Worm (Caenorhabditis elegans) whole organism, young adult: ENCODE measurements around the gene ugt-19.
A peak's percentile ranks its signal among the peaks of the same experiment; 100 is the strongest.

Experiments
- B0336.3 ChIP-seq: fragments of 200-800 bp; sonication (Bioruptor generic); IDR thresholded peaks from 2 replicates; pipeline ENCODE4 v1.3.6; 2022; ENCODE audit warnings: missing genetic modification characterization, missing compliant biosample characterization
- D2030.7 ChIP-seq: fragments of 200-800 bp; sonication (Bioruptor generic); IDR thresholded peaks from 2 replicates; pipeline ENCODE4 v1.3.6; 2022; ENCODE audit warnings: missing genetic modification reagents, missing genetic modification characterization, missing compliant biosample characterization
- F23B12.7 ChIP-seq: sonication (generic microtip); optimal IDR thresholded peaks from 2 replicates; lab custom pipeline; 2017; ENCODE audit warnings: missing genetic modification characterization, mild to moderate bottlenecking, missing compliant biosample characterization, antibody characterized with exemption, moderate library complexity; ENCODE audit not compliant: insufficient read depth
- F33H1.4 ChIP-seq: fragments of 200-800 bp; sonication (Bioruptor generic); IDR thresholded peaks from 2 replicates; pipeline ENCODE4 v1.3.6; 2022; ENCODE audit warnings: missing genetic modification reagents, missing genetic modification characterization, missing compliant biosample characterization
- F37B4.10 ChIP-seq: fragments of 200-800 bp; sonication (Bioruptor generic); IDR thresholded peaks from 2 replicates; pipeline ENCODE4 v1.3.6; 2022; ENCODE audit warnings: missing genetic modification characterization, missing compliant biosample characterization
- F39B2.1 ChIP-seq: fragments of 200-800 bp; sonication (Bioruptor generic); IDR thresholded peaks from 2 replicates; pipeline ENCODE4 v1.3.6; 2022; ENCODE audit warnings: missing genetic modification reagents, missing genetic modification characterization, missing compliant biosample characterization
- F52B5.7 ChIP-seq: sonication (generic microtip); optimal IDR thresholded peaks from 2 replicates; lab custom pipeline; 2016; ENCODE audit warnings: mild to moderate bottlenecking, missing genetic modification characterization, missing compliant biosample characterization
- F55B11.4 ChIP-seq: sonication (generic microtip); optimal IDR thresholded peaks from 2 replicates; lab custom pipeline; 2016; ENCODE audit warnings: missing compliant biosample characterization, missing genetic modification characterization, borderline replicate concordance; ENCODE audit not compliant: insufficient read depth
- F57A8.1 ChIP-seq: fragments of 200-800 bp; sonication (Bioruptor generic); optimal IDR thresholded peaks from 2 replicates; lab custom pipeline; 2018; ENCODE audit warnings: mild to moderate bottlenecking, missing genetic modification characterization, moderate library complexity, missing compliant biosample characterization
- F57C9.4 ChIP-seq: sonication (generic microtip); optimal IDR thresholded peaks from 2 replicates; lab custom pipeline; 2017; ENCODE audit warnings: mild to moderate bottlenecking, missing genetic modification characterization, missing compliant biosample characterization
- K11D2.4 ChIP-seq: fragments of 200-800 bp; sonication (Bioruptor generic); IDR thresholded peaks from 2 replicates; pipeline ENCODE4 v1.3.6; 2022; ENCODE audit warnings: missing genetic modification reagents, missing genetic modification characterization, missing compliant biosample characterization
- T26A5.8 ChIP-seq: sonication (generic microtip); optimal IDR thresholded peaks from 2 replicates; lab custom pipeline; 2016; ENCODE audit warnings: missing genetic modification characterization, missing compliant biosample characterization
- Y53F4B.3 ChIP-seq: fragments of 200-800 bp; sonication (Bioruptor generic); IDR thresholded peaks from 2 replicates; pipeline ENCODE4 v1.3.6; 2022; ENCODE audit warnings: missing genetic modification reagents, missing genetic modification characterization, missing compliant biosample characterization
- Y53G8AR.9 ChIP-seq: fragments of 200-800 bp; sonication (Bioruptor generic); conservative IDR thresholded peaks from 2 replicates; pipeline ENCODE4 v1.3.6; 2022; ENCODE audit warnings: missing genetic modification reagents, missing genetic modification characterization, missing compliant biosample characterization
- Y67H2A.10 ChIP-seq: fragments of 200-800 bp; sonication (Bioruptor generic); conservative IDR thresholded peaks from 2 replicates; pipeline ENCODE4 v1.3.6; 2022; ENCODE audit warnings: missing genetic modification reagents, missing genetic modification characterization, missing compliant biosample characterization
- attf-3 ChIP-seq: fragments of 200-800 bp; sonication (Bioruptor generic); conservative IDR thresholded peaks from 2 replicates; pipeline ENCODE4 v1.3.6; 2022; ENCODE audit warnings: missing genetic modification reagents, missing genetic modification characterization, missing compliant biosample characterization
- attf-5 ChIP-seq: fragments of 200-800 bp; sonication (Bioruptor generic); optimal IDR thresholded peaks from 2 replicates; lab custom pipeline; 2018; ENCODE audit warnings: mild to moderate bottlenecking, missing genetic modification characterization, missing compliant biosample characterization
- ceh-40 ChIP-seq: fragments of 200-800 bp; sonication (Bioruptor generic); IDR thresholded peaks from 2 replicates; pipeline ENCODE4 v1.3.6; 2022; ENCODE audit warnings: missing genetic modification characterization, missing compliant biosample characterization
- ceh-58 ChIP-seq: fragments of 200-800 bp; sonication (Bioruptor generic); IDR thresholded peaks from 2 replicates; pipeline ENCODE4 v1.3.6; 2022; ENCODE audit warnings: missing genetic modification characterization, missing compliant biosample characterization
- ceh-79 ChIP-seq: sonication (generic microtip); optimal IDR thresholded peaks from 2 replicates; lab custom pipeline; 2017; ENCODE audit warnings: mild to moderate bottlenecking, missing genetic modification characterization, missing compliant biosample characterization
- chd-7 ChIP-seq: sonication (generic microtip); optimal IDR thresholded peaks from 2 replicates; lab custom pipeline; 2016; ENCODE audit warnings: mild to moderate bottlenecking, missing genetic modification characterization, moderate library complexity, missing compliant biosample characterization
- die-1 ChIP-seq: sonication (generic microtip); optimal IDR thresholded peaks from 2 replicates; lab custom pipeline; 2016; ENCODE audit warnings: missing genotype, mild to moderate bottlenecking, missing genetic modification characterization, missing compliant biosample characterization
- dpff-1 ChIP-seq: sonication (generic microtip); optimal IDR thresholded peaks from 2 replicates; lab custom pipeline; 2017; ENCODE audit warnings: mild to moderate bottlenecking, missing genetic modification characterization, missing compliant biosample characterization
- dpl-1 ChIP-seq: fragments of 150-350 bp; optimal IDR thresholded peaks from 2 replicates; lab custom pipeline; 2014; ENCODE audit warnings: missing biosample characterization, missing genetic modification reagents, missing genetic modification characterization
- egl-44 ChIP-seq: fragments of 200-800 bp; sonication (Bioruptor generic); IDR thresholded peaks from 2 replicates; pipeline ENCODE4 v1.3.6; 2022; ENCODE audit warnings: missing genetic modification reagents, missing genetic modification characterization, missing compliant biosample characterization
- egrh-3 ChIP-seq: fragments of 200-800 bp; sonication (Bioruptor generic); IDR thresholded peaks from 2 replicates; pipeline ENCODE4 v1.3.6; 2022; ENCODE audit warnings: missing genetic modification reagents, missing genetic modification characterization, missing compliant biosample characterization
- ekl-4 ChIP-seq: fragments of 200-800 bp; sonication (Bioruptor generic); IDR thresholded peaks from 2 replicates; pipeline ENCODE4 v1.3.6; 2022; ENCODE audit warnings: missing genetic modification reagents, missing genetic modification characterization, missing compliant biosample characterization
- ets-4 ChIP-seq: fragments of 200-800 bp; sonication (Bioruptor generic); optimal IDR thresholded peaks from 2 replicates; lab custom pipeline; 2018; ENCODE audit warnings: mild to moderate bottlenecking, missing genetic modification characterization, missing compliant biosample characterization
- gei-17 ChIP-seq: fragments of 200-800 bp; sonication (Bioruptor generic); optimal IDR thresholded peaks from 2 replicates; lab custom pipeline; 2018; ENCODE audit warnings: mild to moderate bottlenecking, missing genetic modification characterization, missing compliant biosample characterization
- hlh-12 ChIP-seq: sonication (generic microtip); optimal IDR thresholded peaks from 2 replicates; lab custom pipeline; 2016; ENCODE audit warnings: missing genetic modification characterization, missing compliant biosample characterization
- hlh-26 ChIP-seq: fragments of 200-800 bp; sonication (Bioruptor generic); conservative IDR thresholded peaks from 2 replicates; pipeline ENCODE4 v1.3.6; 2022; ENCODE audit warnings: missing genetic modification reagents, missing genetic modification characterization, missing compliant biosample characterization
- let-607 ChIP-seq, 2 experiments: fragments of 200-800 bp in 1 of 2; sonication (Bioruptor generic) in 1 of 2; sonication (generic microtip) in 1 of 2; optimal IDR thresholded peaks; 2 replicates each; lab custom pipeline; 2016 to 2018; ENCODE audit warnings: mild to moderate bottlenecking in 2 of 2, missing compliant biosample characterization in 2 of 2, missing genetic modification characterization in 2 of 2, moderate library complexity in 2 of 2, missing genotype in 1 of 2
- lin-26 ChIP-seq: fragments of 200-800 bp; sonication (Bioruptor generic); IDR thresholded peaks from 2 replicates; pipeline ENCODE4 v1.3.6; 2022; ENCODE audit warnings: missing genetic modification reagents, missing genetic modification characterization, missing compliant biosample characterization
- lin-35 ChIP-seq, 3 experiments: fragments of 150-350 bp in 2 of 3; sonication (generic microtip) in 1 of 3; optimal IDR thresholded peaks; 2 replicates each; lab custom pipeline; 2014 to 2018; ENCODE audit warnings: missing biosample characterization in 3 of 3, missing genetic modification characterization in 3 of 3, missing genetic modification reagents in 3 of 3
- lin-54 ChIP-seq: fragments of 200-800 bp; sonication (Bioruptor generic); optimal IDR thresholded peaks from 2 replicates; lab custom pipeline; 2018; ENCODE audit warnings: mild to moderate bottlenecking, missing genetic modification characterization, missing compliant biosample characterization
- lir-1 ChIP-seq: fragments of 200-800 bp; sonication (Bioruptor generic); conservative IDR thresholded peaks from 2 replicates; pipeline ENCODE4 v1.3.6; 2022; ENCODE audit warnings: missing genetic modification reagents, missing genetic modification characterization, missing compliant biosample characterization
- lsl-1 ChIP-seq: fragments of 200-800 bp; sonication (Bioruptor generic); optimal IDR thresholded peaks from 2 replicates; lab custom pipeline; 2018; ENCODE audit warnings: mild to moderate bottlenecking, missing genetic modification characterization, moderate library complexity, missing compliant biosample characterization
- madf-3 ChIP-seq: fragments of 200-800 bp; sonication (Bioruptor generic); IDR thresholded peaks from 2 replicates; pipeline ENCODE4 v1.3.6; 2022; ENCODE audit warnings: missing genetic modification reagents, missing genetic modification characterization, missing compliant biosample characterization
- nhr-179 ChIP-seq: sonication (generic microtip); optimal IDR thresholded peaks from 2 replicates; lab custom pipeline; 2016; ENCODE audit warnings: mild to moderate bottlenecking, missing genetic modification characterization, missing compliant biosample characterization
- nhr-27 ChIP-seq: fragments of 200-800 bp; sonication (Bioruptor generic); optimal IDR thresholded peaks from 2 replicates; lab custom pipeline; 2018; ENCODE audit warnings: mild to moderate bottlenecking, missing genetic modification characterization, moderate library complexity, missing compliant biosample characterization
- nhr-90 ChIP-seq: sonication (generic microtip); optimal IDR thresholded peaks from 2 replicates; lab custom pipeline; 2016; ENCODE audit warnings: missing genotype, mild to moderate bottlenecking, missing genetic modification characterization, missing compliant biosample characterization
- pha-4 ChIP-seq: fragments of 150-350 bp; sonication (generic microtip); optimal IDR thresholded peaks from 2 replicates; lab custom pipeline; 2014; ENCODE audit warnings: missing biosample characterization, missing genetic modification reagents, missing genetic modification characterization
- repo-1 ChIP-seq: sonication (generic microtip); optimal IDR thresholded peaks from 2 replicates; lab custom pipeline; 2017; ENCODE audit warnings: mild to moderate bottlenecking, missing genetic modification characterization, missing compliant biosample characterization
- sdz-38 ChIP-seq: sonication (generic microtip); optimal IDR thresholded peaks from 2 replicates; lab custom pipeline; 2016; ENCODE audit warnings: missing genotype, missing genetic modification characterization, missing compliant biosample characterization
- somi-1 ChIP-seq: fragments of 200-800 bp; sonication (Bioruptor generic); optimal IDR thresholded peaks from 2 replicates; lab custom pipeline; 2018; ENCODE audit warnings: mild to moderate bottlenecking, missing genetic modification characterization, missing compliant biosample characterization
- unc-130 ChIP-seq: sonication (generic microtip); optimal IDR thresholded peaks from 2 replicates; lab custom pipeline; 2016; ENCODE audit warnings: missing genetic modification reagents, missing genetic modification characterization, missing compliant biosample characterization
- unc-62 ChIP-seq: fragments of 150-350 bp; optimal IDR thresholded peaks from 2 replicates; lab custom pipeline; 2014; ENCODE audit warnings: missing biosample characterization, missing genetic modification reagents, missing genetic modification characterization
- zfh-2 ChIP-seq: fragments of 200-800 bp; sonication (Bioruptor generic); conservative IDR thresholded peaks from 2 replicates; pipeline ENCODE4 v1.3.6; 2022; ENCODE audit warnings: missing genetic modification reagents, missing genetic modification characterization, missing compliant biosample characterization
- ztf-18 ChIP-seq: sonication (generic microtip); optimal IDR thresholded peaks from 2 replicates; lab custom pipeline; 2016; ENCODE audit warnings: missing genotype, mild to moderate bottlenecking, missing genetic modification characterization, missing compliant biosample characterization
- ztf-22 ChIP-seq: fragments of 200-800 bp; sonication (Bioruptor generic); optimal IDR thresholded peaks from 2 replicates; lab custom pipeline; 2018; ENCODE audit warnings: mild to moderate bottlenecking, missing genetic modification characterization, moderate library complexity, missing compliant biosample characterization

Gene ugt-19

ce11 chrIV:6099770-6100169 is 20.0 kb upstream of the ugt-19 start (continued):
- TF ChIP-seq K11D2.4 (GFP tag; lab: Robert Waterston, UW) = peak; percentile 56; the same call in 1 of the 2 replicates
- no peak for TF ChIP-seq dpff-1 (tag; lab: Kevin White, UChicago)
- no peak for TF ChIP-seq hlh-12 (tag; lab: Kevin White, UChicago)
- no peak for TF ChIP-seq sdz-38 (tag; lab: Kevin White, UChicago)
- no peak for TF ChIP-seq ceh-40 (GFP tag; lab: Robert Waterston, UW)
- no peak for TF ChIP-seq gei-17 (GFP tag; lab: Kevin White, UChicago)
- no peak for TF ChIP-seq T26A5.8 (tag; lab: Kevin White, UChicago)
- no peak for TF ChIP-seq lir-1
- no peak for TF ChIP-seq F55B11.4 (tag; lab: Kevin White, UChicago)
- no peak for TF ChIP-seq ekl-4 (GFP tag; lab: Robert Waterston, UW)
- no peak for TF ChIP-seq nhr-27 (tag; lab: Kevin White, UChicago)
- no peak for TF ChIP-seq hlh-26 (GFP tag; lab: Robert Waterston, UW)
- peak; percentile 45 for TF ChIP-seq attf-5
- no peak for TF ChIP-seq B0336.3
- no peak for TF ChIP-seq lin-35 (GFP tag; optimal IDR thresholded peaks at IDR 0.05; lab: Kevin White, UChicago)
- TF ChIP-seq F23B12.7 = no peak
- TF ChIP-seq attf-3 (GFP tag; lab: Robert Waterston, UW) = no peak
- TF ChIP-seq Y53G8AR.9 = no peak
- no peak for TF ChIP-seq nhr-90 (tag; lab: Kevin White, UChicago)
- TF ChIP-seq chd-7 (tag; lab: Kevin White, UChicago) = peak; percentile 41
- TF ChIP-seq ztf-22 (GFP tag; lab: Kevin White, UChicago) = no peak
- no peak for TF ChIP-seq egl-44 (GFP tag; lab: Robert Waterston, UW)
- no peak for TF ChIP-seq lin-26 (GFP tag; lab: Robert Waterston, UW)
- no peak for TF ChIP-seq ets-4 (GFP tag; lab: Kevin White, UChicago)
- TF ChIP-seq nhr-179 (tag; lab: Kevin White, UChicago) = no peak
- peak; percentile 91 for TF ChIP-seq somi-1 (GFP tag; lab: Kevin White, UChicago)
- no peak for TF ChIP-seq F52B5.7
- no peak for TF ChIP-seq repo-1 (tag; lab: Kevin White, UChicago)
- TF ChIP-seq unc-62 (GFP tag; lab: Kevin White, UChicago) = peak; percentile 10
- TF ChIP-seq zfh-2 (GFP tag; lab: Robert Waterston, UW) = no peak
- TF ChIP-seq Y67H2A.10 (GFP tag; lab: Robert Waterston, UW) = no peak
- TF ChIP-seq egrh-3 (GFP tag; lab: Robert Waterston, UW) = no peak
- no peak for TF ChIP-seq ztf-18 (tag; lab: Kevin White, UChicago)
- no peak for TF ChIP-seq F37B4.10 (GFP tag; lab: Robert Waterston, UW)
- TF ChIP-seq lsl-1 = no peak
- no peak for TF ChIP-seq lin-54 (GFP tag; lab: Kevin White, UChicago)
- no peak for TF ChIP-seq F57A8.1
- no peak for TF ChIP-seq F57C9.4 (tag; lab: Kevin White, UChicago)
- peak; percentile 64 for TF ChIP-seq die-1 (tag; lab: Kevin White, UChicago)
- TF ChIP-seq F33H1.4 (GFP tag; lab: Robert Waterston, UW) = no peak
- TF ChIP-seq let-607 (tag; optimal IDR thresholded peaks at IDR 0.05; lab: Kevin White, UChicago) = no peak
- no peak for TF ChIP-seq unc-130 (GFP tag; lab: Kevin White, UChicago)
- no peak for TF ChIP-seq ceh-58 (GFP tag; lab: Robert Waterston, UW)
- no peak for TF ChIP-seq pha-4 (tag; lab: Kevin White, UChicago)
- TF ChIP-seq D2030.7 = no peak
- no peak for TF ChIP-seq ceh-79 (tag; lab: Kevin White, UChicago)
- no peak for TF ChIP-seq Y53F4B.3 (GFP tag; lab: Robert Waterston, UW)
- no peak for TF ChIP-seq F39B2.1 (GFP tag; lab: Robert Waterston, UW)
- no peak for TF ChIP-seq madf-3 (GFP tag; lab: Robert Waterston, UW)
- TF ChIP-seq dpl-1 (GFP tag; lab: Kevin White, UChicago) = no peak
